Fruit fly (Drosophila melanogaster) whole organism, embryonic: ENCODE measurements around the gene Cyp4d20.

Source experiments
- CG2678 ChIP-seq: fragments of 200-800 bp; sonication (Bioruptor generic); optimal IDR thresholded peaks from 3 replicates; lab custom pipeline; 2019; ENCODE audit warnings: missing biosample characterization, mild to moderate bottlenecking, missing genetic modification characterization, moderate library complexity
- CG31224 ChIP-seq: fragments of 200-800 bp; sonication (Bioruptor generic); IDR thresholded peaks from 2 replicates; pipeline ENCODE4 v1.3.6; 2022; ENCODE audit warnings: missing biosample characterization, missing genetic modification characterization
- CG6254 ChIP-seq: fragments of 200-800 bp; sonication (Bioruptor generic); optimal IDR thresholded peaks from 3 replicates; lab custom pipeline; 2017; ENCODE audit warnings: mild to moderate bottlenecking, missing biosample characterization, missing genetic modification reagents, missing genetic modification characterization
- CG7372 ChIP-seq: fragments of 200-800 bp; sonication (Bioruptor generic); IDR thresholded peaks from 2 replicates; pipeline ENCODE4 v1.3.6; 2022; ENCODE audit warnings: missing biosample characterization, missing genetic modification characterization
- Dll ChIP-seq: fragments of 200-800 bp; sonication (Bioruptor generic); IDR thresholded peaks from 4 replicates; pipeline ENCODE4 v1.3.6; 2022; ENCODE audit warnings: missing biosample characterization, missing genetic modification characterization; ENCODE audit not compliant: partially characterized antibody
- Oli ChIP-seq: fragments of 200-800 bp; sonication (Bioruptor generic); optimal IDR thresholded peaks from 2 replicates; lab custom pipeline; 2018; ENCODE audit warnings: missing biosample characterization, mild to moderate bottlenecking, missing genetic modification characterization, moderate library complexity
- dmrt99B ChIP-seq: fragments of 200-800 bp; sonication (Bioruptor generic); optimal IDR thresholded peaks from 2 replicates; lab custom pipeline; 2018; ENCODE audit warnings: missing biosample characterization, mild to moderate bottlenecking, missing genetic modification characterization, moderate library complexity
- pan ChIP-seq, 4 experiments: fragments of >200 bp in 3 of 4; fragments of 200-800 bp in 1 of 4; sonication (Bioruptor generic) in 1 of 4; optimal IDR thresholded peaks in 3 of 4; IDR thresholded peaks in 1 of 4; 2 replicates each; pipeline versions ENCODE4 v1.3.6 to Lab custom; 2017 to 2022; ENCODE audit warnings: missing biosample characterization in 2 of 4, missing genetic modification characterization in 2 of 4, mixed read lengths in 1 of 4
- pnt ChIP-seq: fragments of 200-800 bp; sonication (Bioruptor generic); optimal IDR thresholded peaks from 3 replicates; lab custom pipeline; 2016; ENCODE audit warnings: missing biosample characterization, missing genetic modification characterization

DNA sequence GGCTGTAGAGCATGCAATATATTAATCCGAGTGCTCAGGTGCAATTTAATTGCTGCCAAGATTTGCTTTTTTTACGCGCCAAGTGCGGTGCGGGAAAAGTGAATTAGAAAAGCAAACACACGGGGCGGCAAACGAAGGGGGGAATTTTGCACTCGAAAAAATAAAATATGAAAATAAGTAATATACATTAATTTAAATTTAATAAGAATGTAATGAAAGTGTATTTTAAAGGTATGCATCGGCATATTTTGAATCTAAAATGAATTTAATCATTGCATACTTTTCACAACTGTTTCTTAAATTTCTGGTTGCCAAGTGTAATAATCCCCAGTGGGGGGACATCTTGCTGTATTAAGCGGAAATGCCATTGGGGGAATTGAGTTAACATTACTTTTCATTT is 44.1 kb downstream of the Cyp4d20 start:
- TF ChIP-seq CG6254 (GFP tag; lab: Kevin White, UChicago) (no peak), CG7372 (GFP tag; lab: Robert Waterston, UW) (no peak), pan (optimal IDR thresholded peaks at IDR 0.05; lab: Kevin White, UChicago) (no peak), pan (GFP tag; optimal IDR thresholded peaks at IDR 0.05 in 1 of 2, IDR thresholded peaks at IDR 0.05 in 1 of 2) (no peak), pnt (GFP tag; lab: Kevin White, UChicago) (no peak), Dll (GFP tag; lab: Robert Waterston, UW) (no peak), CG2678 (tag; lab: Kevin White, UChicago) (no peak), Oli (tag; lab: Kevin White, UChicago) (no peak), dmrt99B (no peak), CG31224 (GFP tag; lab: Robert Waterston, UW) (no peak)
